Fruit fly (Drosophila melanogaster): ENCODE results near the gene bc10.

bc10 gene

dm6 chr3L:5565051-5565688 is at the start of gene bc10:
Gene bc10 (plus strand): TSS chr3L:5565231.
- TF ChIP-seq noc (tag; optimal IDR thresholded peaks at IDR 0.05), result no peak

- TF ChIP-seq noc (tag; optimal IDR thresholded peaks at IDR 0.05), result no peak
These were observed 42.1 kb upstream of the bc10 start for dm6 chr3L:5522904-5523428.

dm6 chr3L:5529241-5529640 is 35.8 kb upstream of the bc10 start, which contains the start of gene Lkr:
Gene Lkr (minus strand): TSS chr3L:5529341.
- TF ChIP-seq noc (tag; optimal IDR thresholded peaks at IDR 0.05), result no peak

- TF ChIP-seq noc (tag; optimal IDR thresholded peaks at IDR 0.05), result no peak
These were observed 30.8 kb upstream of the bc10 start for dm6 chr3L:5534253-5534652.

dm6 chr3L:5535659-5536058 is 29.4 kb upstream of the bc10 start, which contains the start of gene CG13285:
Gene CG13285 (minus strand): TSS chr3L:5535759.
- no peak for TF ChIP-seq noc (tag; optimal IDR thresholded peaks at IDR 0.05)

- no peak for TF ChIP-seq noc (tag; optimal IDR thresholded peaks at IDR 0.05)
These were observed 24.3 kb upstream of the bc10 start for dm6 chr3L:5540637-5541241.

- TF ChIP-seq noc (tag; optimal IDR thresholded peaks at IDR 0.05), result no peak
These were observed 22.2 kb upstream of the bc10 start for dm6 chr3L:5542772-5543371.

- no peak for TF ChIP-seq noc (tag; optimal IDR thresholded peaks at IDR 0.05)
These were observed 16.4 kb upstream of the bc10 start for dm6 chr3L:5548524-5549084.

- no peak for TF ChIP-seq noc (tag; optimal IDR thresholded peaks at IDR 0.05)
These were observed 13.9 kb upstream of the bc10 start, which contains the start of gene frm for dm6 chr3L:5551087-5551486. Gene frm (minus strand): TSS chr3L:5551159.

dm6 chr3L:5553717-5554116 is 11.3 kb upstream of the bc10 start:
- TF ChIP-seq noc (tag; optimal IDR thresholded peaks at IDR 0.05), result no peak

dm6 chr3L:5554377-5554776 is 10.7 kb upstream of the bc10 start:
- peak; percentile 65 for TF ChIP-seq noc (tag; optimal IDR thresholded peaks at IDR 0.05)

- no peak for TF ChIP-seq noc (tag; optimal IDR thresholded peaks at IDR 0.05)
These were observed 8.8 kb upstream of the bc10 start for dm6 chr3L:5556195-5556594.

- no peak for TF ChIP-seq noc (tag; optimal IDR thresholded peaks at IDR 0.05)
These were observed 3.7 kb upstream of the bc10 start, which contains the start of gene sinu for dm6 chr3L:5561341-5561740. Gene sinu (minus strand): TSS chr3L:5561598.

dm6 chr3L:5562584-5562983 is 2.4 kb upstream of the bc10 start:
- TF ChIP-seq noc (tag; optimal IDR thresholded peaks at IDR 0.05), result no peak

dm6 chr3L:5563309-5564182 is 1.5 kb upstream of the bc10 start, which contains the start of the genes ScsbetaG and Sras:
Gene ScsbetaG (minus strand): TSS chr3L:5563691.
Gene Sras (plus strand): TSS chr3L:5563774.
- no peak for TF ChIP-seq noc (tag; optimal IDR thresholded peaks at IDR 0.05)

Measured in whole organism, larva.